Worm (Caenorhabditis elegans) whole organism, young adult: Measurements from ENCODE around the gene tni-1.
A peak's percentile ranks its signal among the peaks of the same experiment; 100 is the strongest.

Experiments
- B0336.3 ChIP-seq: fragments of 200-800 bp; sonication (Bioruptor generic); IDR thresholded peaks from 2 replicates; pipeline ENCODE4 v1.3.6; 2022; ENCODE audit warnings: missing genetic modification characterization, missing compliant biosample characterization
- F22D6.2 ChIP-seq: sonication (generic microtip); optimal IDR thresholded peaks from 2 replicates; lab custom pipeline; 2016; ENCODE audit warnings: mild to moderate bottlenecking, missing genetic modification characterization, missing compliant biosample characterization
- F52B5.7 ChIP-seq: sonication (generic microtip); optimal IDR thresholded peaks from 2 replicates; lab custom pipeline; 2016; ENCODE audit warnings: mild to moderate bottlenecking, missing genetic modification characterization, missing compliant biosample characterization
- F57A8.1 ChIP-seq: fragments of 200-800 bp; sonication (Bioruptor generic); optimal IDR thresholded peaks from 2 replicates; lab custom pipeline; 2018; ENCODE audit warnings: mild to moderate bottlenecking, missing genetic modification characterization, moderate library complexity, missing compliant biosample characterization
- T07F8.4 ChIP-seq: sonication (generic microtip); optimal IDR thresholded peaks from 2 replicates; lab custom pipeline; 2016; ENCODE audit warnings: mild to moderate bottlenecking, missing genetic modification characterization, moderate library complexity, missing compliant biosample characterization
- Y53G8AR.9 ChIP-seq: fragments of 200-800 bp; sonication (Bioruptor generic); conservative IDR thresholded peaks from 2 replicates; pipeline ENCODE4 v1.3.6; 2022; ENCODE audit warnings: missing genetic modification reagents, missing genetic modification characterization, missing compliant biosample characterization
- ZK185.1 ChIP-seq: sonication (generic microtip); optimal IDR thresholded peaks from 2 replicates; lab custom pipeline; 2016; ENCODE audit warnings: mild to moderate bottlenecking, missing genetic modification characterization, missing compliant biosample characterization; ENCODE audit not compliant: poor library complexity, severe bottlenecking
- akir-1 ChIP-seq: fragments of 200-800 bp; sonication (Bioruptor generic); optimal IDR thresholded peaks from 2 replicates; lab custom pipeline; 2018; ENCODE audit warnings: mild to moderate bottlenecking, missing genetic modification characterization, moderate library complexity, missing compliant biosample characterization
- ama-1 ChIP-seq, 3 experiments: fragments of 150-350 bp in 1 of 3; sonication (generic microtip) in 2 of 3; optimal IDR thresholded peaks; 2 replicates each; lab custom pipeline; 2014 to 2018; ENCODE audit warnings: missing biosample characterization in 2 of 3, missing genetic modification characterization in 2 of 3, missing genetic modification reagents in 2 of 3
- atf-7 ChIP-seq: sonication (generic microtip); optimal IDR thresholded peaks from 2 replicates; lab custom pipeline; 2017; ENCODE audit warnings: mild to moderate bottlenecking, missing genetic modification characterization, missing compliant biosample characterization
- cebp-1 ChIP-seq, 2 experiments: fragments of 200-800 bp in 1 of 2; sonication (Bioruptor generic) in 1 of 2; sonication (generic microtip) in 1 of 2; IDR thresholded peaks in 1 of 2; optimal IDR thresholded peaks in 1 of 2; 2 replicates each; pipeline versions ENCODE4 v1.3.6 to Lab custom; 2017 to 2022; ENCODE audit warnings: missing compliant biosample characterization in 2 of 2, missing genetic modification characterization in 2 of 2, mild to moderate bottlenecking in 1 of 2, missing genetic modification reagents in 1 of 2, moderate library complexity in 1 of 2
- ceh-40 ChIP-seq: fragments of 200-800 bp; sonication (Bioruptor generic); IDR thresholded peaks from 2 replicates; pipeline ENCODE4 v1.3.6; 2022; ENCODE audit warnings: missing genetic modification characterization, missing compliant biosample characterization
- chd-7 ChIP-seq: sonication (generic microtip); optimal IDR thresholded peaks from 2 replicates; lab custom pipeline; 2016; ENCODE audit warnings: mild to moderate bottlenecking, missing genetic modification characterization, moderate library complexity, missing compliant biosample characterization
- dox-1 ChIP-seq: fragments of 200-800 bp; sonication (Bioruptor generic); IDR thresholded peaks from 2 replicates; pipeline ENCODE4 v1.3.6; 2022; ENCODE audit warnings: missing genetic modification reagents, missing genetic modification characterization, missing compliant biosample characterization
- egl-18 ChIP-seq: fragments of 200-800 bp; sonication (Bioruptor generic); IDR thresholded peaks from 2 replicates; pipeline ENCODE4 v1.3.6; 2022; ENCODE audit warnings: missing genetic modification reagents, missing genetic modification characterization, missing compliant biosample characterization
- ekl-4 ChIP-seq: fragments of 200-800 bp; sonication (Bioruptor generic); IDR thresholded peaks from 2 replicates; pipeline ENCODE4 v1.3.6; 2022; ENCODE audit warnings: missing genetic modification reagents, missing genetic modification characterization, missing compliant biosample characterization
- hlh-26 ChIP-seq: fragments of 200-800 bp; sonication (Bioruptor generic); conservative IDR thresholded peaks from 2 replicates; pipeline ENCODE4 v1.3.6; 2022; ENCODE audit warnings: missing genetic modification reagents, missing genetic modification characterization, missing compliant biosample characterization
- hsf-1 ChIP-seq: fragments of 200-800 bp; sonication (Bioruptor generic); IDR thresholded peaks from 2 replicates; pipeline ENCODE4 v1.3.6; 2022; ENCODE audit warnings: missing genetic modification reagents, missing genetic modification characterization, missing compliant biosample characterization
- lin-26 ChIP-seq: fragments of 200-800 bp; sonication (Bioruptor generic); IDR thresholded peaks from 2 replicates; pipeline ENCODE4 v1.3.6; 2022; ENCODE audit warnings: missing genetic modification reagents, missing genetic modification characterization, missing compliant biosample characterization
- mcd-1 ChIP-seq: fragments of 200-800 bp; sonication (Bioruptor generic); IDR thresholded peaks from 2 replicates; pipeline ENCODE4 v1.3.6; 2022; ENCODE audit warnings: missing genetic modification reagents, missing genetic modification characterization, missing compliant biosample characterization
- mxl-1 ChIP-seq: sonication (generic microtip); optimal IDR thresholded peaks from 2 replicates; lab custom pipeline; 2016; ENCODE audit warnings: missing genetic modification characterization, missing compliant biosample characterization
- nfyb-1 ChIP-seq: fragments of 200-800 bp; sonication (Bioruptor generic); IDR thresholded peaks from 2 replicates; pipeline ENCODE4 v1.3.6; 2022; ENCODE audit warnings: missing genetic modification reagents, missing genetic modification characterization, missing compliant biosample characterization
- nhr-120 ChIP-seq: fragments of 200-800 bp; sonication (Bioruptor generic); IDR thresholded peaks from 2 replicates; pipeline ENCODE4 v1.3.6; 2022; ENCODE audit warnings: missing genetic modification characterization, missing compliant biosample characterization
- nhr-80 ChIP-seq: sonication (generic microtip); optimal IDR thresholded peaks from 2 replicates; lab custom pipeline; 2016; ENCODE audit warnings: missing genetic modification characterization, missing compliant biosample characterization
- pha-4 ChIP-seq: fragments of 150-350 bp; sonication (generic microtip); optimal IDR thresholded peaks from 2 replicates; lab custom pipeline; 2014; ENCODE audit warnings: missing biosample characterization, missing genetic modification reagents, missing genetic modification characterization
- repo-1 ChIP-seq: sonication (generic microtip); optimal IDR thresholded peaks from 2 replicates; lab custom pipeline; 2017; ENCODE audit warnings: mild to moderate bottlenecking, missing genetic modification characterization, missing compliant biosample characterization
- rpc-1 ChIP-seq, 2 experiments: fragments of 150-350 bp in 1 of 2; sonication (generic microtip) in 1 of 2; optimal IDR thresholded peaks; 2 replicates each; lab custom pipeline; 2014 to 2018; ENCODE audit warnings: missing biosample characterization in 1 of 2, missing genetic modification characterization in 1 of 2, missing genetic modification reagents in 1 of 2, missing genotype in 1 of 2
- snpc-1.3 ChIP-seq: sonication (generic microtip); optimal IDR thresholded peaks from 2 replicates; lab custom pipeline; 2017; ENCODE audit warnings: missing genetic modification characterization, mild to moderate bottlenecking, missing compliant biosample characterization, antibody characterized with exemption, moderate library complexity, missing genotype, missing genetic modification reagents; ENCODE audit not compliant: insufficient read depth
- snpc-3.4 ChIP-seq: sonication (generic microtip); optimal IDR thresholded peaks from 2 replicates; lab custom pipeline; 2017; ENCODE audit warnings: missing genetic modification characterization, mild to moderate bottlenecking, missing compliant biosample characterization, antibody characterized with exemption, moderate library complexity, missing genotype, missing genetic modification reagents
- sptf-2 ChIP-seq: fragments of 200-800 bp; sonication (Bioruptor generic); optimal IDR thresholded peaks from 2 replicates; lab custom pipeline; 2018; ENCODE audit warnings: mild to moderate bottlenecking, missing genetic modification characterization, missing compliant biosample characterization
- ztf-26 ChIP-seq: sonication (generic microtip); optimal IDR thresholded peaks from 2 replicates; lab custom pipeline; 2017; ENCODE audit warnings: missing genetic modification characterization, missing compliant biosample characterization

tni-1 gene

DNA sequence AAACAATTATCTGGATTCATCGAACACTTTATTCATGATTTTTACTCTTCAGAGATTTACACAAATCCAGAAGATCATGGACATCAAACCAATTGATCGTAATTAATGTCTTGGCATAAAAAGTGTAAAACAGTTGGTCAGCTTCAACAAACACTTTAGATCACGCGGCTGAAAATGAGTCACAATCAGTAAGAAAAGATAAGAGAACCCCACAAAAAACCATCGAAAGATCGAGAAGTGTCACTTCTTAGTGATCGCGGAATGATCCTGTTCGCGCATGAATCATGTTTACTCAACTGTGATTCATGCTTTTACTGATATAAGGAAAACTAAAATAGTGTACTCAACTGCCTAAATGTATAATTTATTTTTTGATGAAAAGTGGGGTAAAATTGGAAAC, 32.2 kb upstream of the tni-1 start:
- TF ChIP-seq mxl-1 (tag; lab: Kevin White, UChicago) (no peak), cebp-1 (GFP tag; IDR thresholded peaks at IDR 0.05; lab: Robert Waterston, UW) (no peak), cebp-1 (tag; optimal IDR thresholded peaks at IDR 0.05; lab: Kevin White, UChicago) (peak; percentile 30), ceh-40 (GFP tag; lab: Robert Waterston, UW) (no peak), pha-4 (tag; lab: Kevin White, UChicago) (peak; percentile 20), nhr-80 (peak; percentile 46), B0336.3 (GFP tag; lab: Robert Waterston, UW) (peak; percentile 28; the same call in 1 of the 2 replicates), ekl-4 (GFP tag; lab: Robert Waterston, UW) (0 out of 2 replicates have a peak, but pooled peaks have one; percentile 41), repo-1 (tag; lab: Kevin White, UChicago) (peak; percentile 44), ztf-26 (tag; lab: Kevin White, UChicago) (peak; percentile 39), ZK185.1 (tag; lab: Kevin White, UChicago) (peak; percentile 48), snpc-3.4 (tag; lab: Kevin White, UChicago) (no peak)

DNA sequence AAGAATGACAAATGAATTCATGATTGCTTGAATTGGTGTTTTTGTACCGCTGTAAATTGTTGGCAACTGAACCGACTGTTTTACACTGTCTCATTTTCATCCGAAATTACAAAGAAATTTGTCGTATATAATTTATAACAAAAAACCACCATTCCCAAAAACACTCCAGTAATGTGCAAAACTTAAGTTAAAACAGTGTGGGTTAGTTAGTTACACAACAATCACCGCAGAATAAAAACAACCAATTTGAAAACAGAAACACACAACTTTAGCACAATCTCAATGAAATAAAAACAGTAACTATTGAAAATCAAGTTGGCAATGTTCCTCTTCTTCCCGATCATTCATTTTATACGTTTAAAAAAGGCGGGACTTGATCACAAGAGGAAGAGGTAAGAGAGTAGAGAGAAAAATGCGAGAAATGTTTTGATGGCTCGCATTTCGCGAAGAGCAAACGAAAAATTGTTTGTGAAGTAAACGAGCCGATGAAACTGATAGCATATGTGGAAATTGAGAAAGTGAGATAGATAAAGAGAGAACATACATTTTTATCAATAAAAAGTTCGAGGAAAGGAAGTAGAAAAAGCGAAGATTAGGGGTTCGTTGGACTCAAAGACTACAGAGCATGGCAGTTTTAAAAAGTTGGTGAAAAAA, 30.5 kb upstream of the tni-1 start, which contains the start of gene F08B12.4:
F08B12.4 (minus strand) TSS at position 51 of the 654 bp plus-strand sequence.
- TF ChIP-seq ama-1 (optimal IDR thresholded peaks at IDR 0.05; lab: Kevin White, UChicago) (peak; percentile 68), ama-1 (GFP tag; optimal IDR thresholded peaks at IDR 0.05; lab: Kevin White, UChicago) (no peak), nfyb-1 (GFP tag; lab: Robert Waterston, UW) (peak; percentile 30; the same call in 1 of the 2 replicates), sptf-2 (no peak), F52B5.7 (tag; lab: Kevin White, UChicago) (no peak), dox-1 (GFP tag; lab: Robert Waterston, UW) (0 out of 2 replicates have a peak, but pooled peaks have one; percentile 13), nhr-80 (peak; percentile 84), atf-7 (tag; lab: Kevin White, UChicago) (peak; percentile 23), nhr-120 (no peak), T07F8.4 (tag; lab: Kevin White, UChicago) (no peak)
- TF ChIP-seq, all 124 proteins: peak for 5

DNA sequence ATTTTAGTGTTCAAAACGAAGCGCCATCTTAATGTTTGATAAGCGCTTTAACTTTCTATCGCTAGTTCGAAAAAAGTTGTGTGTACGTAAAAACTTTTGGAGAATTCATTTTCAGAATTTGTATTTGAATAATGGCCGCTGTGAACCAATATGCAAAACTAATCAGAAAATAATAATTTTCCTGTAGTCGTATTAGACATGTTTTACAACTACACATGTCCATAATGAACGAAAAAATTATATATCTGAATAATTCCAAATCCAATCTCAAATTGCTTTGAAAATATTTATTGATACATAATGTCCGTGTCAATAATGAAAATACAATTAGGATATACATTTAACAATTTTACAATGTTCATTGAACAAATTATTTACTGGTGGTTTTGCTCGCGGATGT, 29.5 kb upstream of the tni-1 start:
- no peak for TF ChIP-seq mcd-1 (GFP tag; lab: Robert Waterston, UW)
- peak; percentile 17; the same call in 1 of the 2 replicates for TF ChIP-seq Y53G8AR.9 (GFP tag; lab: Robert Waterston, UW)
- no peak for TF ChIP-seq hsf-1
- TF ChIP-seq nhr-80: peak; percentile 4
- TF ChIP-seq, all 124 proteins: peak for 2

DNA sequence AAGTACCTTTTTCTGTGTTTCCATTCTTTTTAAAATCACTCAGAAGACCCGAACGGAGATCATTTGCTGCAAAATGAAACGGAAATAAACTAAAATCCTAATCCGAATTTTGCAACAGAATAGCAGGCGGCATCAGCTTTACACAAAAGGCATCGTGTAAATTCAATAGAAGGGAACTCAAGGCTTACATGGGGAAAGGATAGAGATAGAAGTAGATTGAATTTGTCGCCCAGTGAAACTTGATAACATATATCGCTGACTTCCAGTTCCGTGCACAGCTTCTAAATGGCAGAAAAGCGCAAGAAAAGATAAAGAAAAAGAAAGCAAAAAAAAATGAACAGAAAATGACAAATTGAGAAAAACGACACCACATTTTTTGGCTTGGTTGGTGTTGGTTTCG, 28.6 kb upstream of the tni-1 start, which contains the start of gene slo-2:
slo-2 (minus strand) TSS at position 24 of the 400 bp plus-strand sequence.
- no peak for TF ChIP-seq ama-1 (optimal IDR thresholded peaks at IDR 0.05; lab: Kevin White, UChicago)
- no peak for TF ChIP-seq ama-1 (GFP tag; optimal IDR thresholded peaks at IDR 0.05; lab: Kevin White, UChicago)
- TF ChIP-seq rpc-1 (optimal IDR thresholded peaks at IDR 0.05; lab: Kevin White, UChicago): no peak
- no peak for TF ChIP-seq rpc-1 (tag; optimal IDR thresholded peaks at IDR 0.05; lab: Kevin White, UChicago)
- TF ChIP-seq F57A8.1 (GFP tag; lab: Kevin White, UChicago): no peak
- TF ChIP-seq lin-26 (GFP tag; lab: Robert Waterston, UW): no peak
- TF ChIP-seq F22D6.2 (tag; lab: Kevin White, UChicago): no peak
- TF ChIP-seq chd-7 (tag; lab: Kevin White, UChicago): no peak
- no peak for TF ChIP-seq T07F8.4 (tag; lab: Kevin White, UChicago)
- TF ChIP-seq akir-1: no peak
- TF ChIP-seq hlh-26 (GFP tag; lab: Robert Waterston, UW): no peak
- TF ChIP-seq snpc-1.3 (tag; lab: Kevin White, UChicago): no peak
- TF ChIP-seq egl-18 (GFP tag; lab: Robert Waterston, UW): no peak
